Worm (Caenorhabditis elegans): Measurements from ENCODE around the gene famk-1.
A peak's percentile ranks its signal among the peaks of the same experiment; 100 is the strongest.

famk-1 gene

DNA sequence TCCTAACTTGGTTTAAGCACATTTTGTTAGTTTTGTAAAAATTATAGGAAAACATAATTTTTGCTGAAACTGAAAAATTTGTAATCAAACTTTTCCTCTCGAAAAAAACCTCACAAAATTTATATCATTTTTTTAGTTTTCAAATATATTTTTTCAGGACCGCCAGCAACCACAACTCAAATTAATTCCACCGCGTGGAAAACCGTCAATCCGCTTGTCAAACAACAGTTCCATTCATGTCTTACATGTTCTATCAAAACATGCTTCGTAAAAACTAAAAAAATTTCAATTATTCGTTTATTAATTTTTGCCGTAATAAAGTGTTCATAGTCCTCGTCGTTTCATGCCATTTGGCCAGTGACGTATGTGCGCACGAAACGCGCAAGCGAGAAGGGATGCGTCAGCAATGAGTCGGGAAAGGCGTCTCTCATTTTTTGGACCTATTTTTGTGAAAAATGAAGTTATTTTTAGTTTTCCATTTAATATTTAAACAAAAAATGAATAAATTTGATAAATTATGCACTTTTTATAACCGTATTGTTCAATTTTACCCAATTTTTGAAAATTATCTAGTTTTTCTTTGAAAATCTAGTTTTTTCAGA, 39.7 kb downstream of the famk-1 start, which contains the start of gene ucr-2.2 (continued):
- TF ChIP-seq zag-1 (tag; optimal IDR thresholded peaks at IDR 0.05) = no peak
- peak; percentile 90 for TF ChIP-seq rbr-2 (tag; optimal IDR thresholded peaks at IDR 0.05)
- no peak for TF ChIP-seq ceh-32 (tag; optimal IDR thresholded peaks at IDR 0.05; ENCODE audit: poor library complexity)
- peak; percentile 68 for TF ChIP-seq zip-2 (tag; optimal IDR thresholded peaks at IDR 0.05)
- TF ChIP-seq mdt-29 (GFP tag; IDR thresholded peaks at IDR 0.05) = no peak
- no peak for TF ChIP-seq jun-1 (tag; optimal IDR thresholded peaks at IDR 0.05)
- peak; percentile 62; the same call in 1 of the 2 replicates for TF ChIP-seq tra-1 (GFP tag; IDR thresholded peaks at IDR 0.05)
- peak; percentile 65 for TF ChIP-seq ceh-20 (GFP tag; IDR thresholded peaks at IDR 0.05)
- peak; percentile 38; the same call in 1 of the 2 replicates for TF ChIP-seq arid-1 (GFP tag; conservative IDR thresholded peaks at IDR 0.05)
- TF ChIP-seq snpc-4 (tag; optimal IDR thresholded peaks at IDR 0.05) = peak; percentile 54
- TF ChIP-seq Y75B8A.6 (GFP tag; IDR thresholded peaks at IDR 0.05) = no peak
- TF ChIP-seq F10B5.3 (tag; optimal IDR thresholded peaks at IDR 0.05) = peak; percentile 49
- peak; percentile 84 for TF ChIP-seq nhr-102 (tag; optimal IDR thresholded peaks at IDR 0.05)
- peak; percentile 61 for TF ChIP-seq lin-13 (GFP tag; optimal IDR thresholded peaks at IDR 0.05)
- no peak for TF ChIP-seq aly-2 (tag; optimal IDR thresholded peaks at IDR 0.05)
- peak; percentile 74 for TF ChIP-seq mxl-3 (GFP tag; optimal IDR thresholded peaks at IDR 0.05)
- TF ChIP-seq T20F7.1 (GFP tag; optimal IDR thresholded peaks at IDR 0.05) = no peak
- TF ChIP-seq daf-12 (tag; optimal IDR thresholded peaks at IDR 0.05) = no peak
- TF ChIP-seq lsy-2 (tag; optimal IDR thresholded peaks at IDR 0.05) = peak in 1 of 2 experiments; percentile 88
- no peak for TF ChIP-seq pha-4 (GFP tag; IDR thresholded peaks at IDR 0.05)
- no peak for TF ChIP-seq pha-4 (tag; optimal IDR thresholded peaks at IDR 0.05)
- no peak for TF ChIP-seq zip-11 (GFP tag; IDR thresholded peaks at IDR 0.05)
- TF ChIP-seq dmd-9 (GFP tag; IDR thresholded peaks at IDR 0.05) = no peak
- no peak for TF ChIP-seq lir-3 (tag; optimal IDR thresholded peaks at IDR 0.05)
- TF ChIP-seq snpc-1.2 (GFP tag; IDR thresholded peaks at IDR 0.05) = no peak
- peak; percentile 43; the same call in 1 of the 2 replicates for TF ChIP-seq T26A8.4 (GFP tag; IDR thresholded peaks at IDR 0.05)
- no peak for TF ChIP-seq ZK337.2 (GFP tag; IDR thresholded peaks at IDR 0.05)
- TF ChIP-seq D1046.2 (GFP tag; IDR thresholded peaks at IDR 0.05) = no peak
- TF ChIP-seq ceh-28 (tag; optimal IDR thresholded peaks at IDR 0.05) = no peak
- no peak for TF ChIP-seq skn-1 (tag; optimal IDR thresholded peaks at IDR 0.05)
- no peak for TF ChIP-seq nhr-111 (GFP tag; optimal IDR thresholded peaks at IDR 0.05)
- no peak for TF ChIP-seq nhr-25 (tag; optimal IDR thresholded peaks at IDR 0.05; ENCODE audit: borderline replicate concordance, insufficient read depth)
- peak; percentile 77 for TF ChIP-seq dmd-6 (GFP tag; IDR thresholded peaks at IDR 0.05)
- no peak for TF ChIP-seq lim-7 (GFP tag; IDR thresholded peaks at IDR 0.05)
- peak; percentile 12 for TF ChIP-seq zfp-2 (tag; optimal IDR thresholded peaks at IDR 0.05)
- no peak for TF ChIP-seq madf-9 (GFP tag; conservative IDR thresholded peaks at IDR 0.05)
- TF ChIP-seq vab-7 (GFP tag; IDR thresholded peaks at IDR 0.05) = no peak

- peak; percentile 69 for TF ChIP-seq snpc-4 (tag; optimal IDR thresholded peaks at IDR 0.05)
- no peak for TF ChIP-seq daf-16 (GFP tag; optimal IDR thresholded peaks at IDR 0.05)
- TF ChIP-seq daf-16 (tag; optimal IDR thresholded peaks at IDR 0.05) = peak; percentile 37
- no peak for TF ChIP-seq mdl-1 (tag; optimal IDR thresholded peaks at IDR 0.05)
- peak; percentile 4 for TF ChIP-seq dve-1 (tag; optimal IDR thresholded peaks at IDR 0.05; ENCODE audit: insufficient read depth)
- TF ChIP-seq T26A8.4 (GFP tag; IDR thresholded peaks at IDR 0.05) = 0 out of 2 replicates have a peak, but pooled peaks have one; percentile 19
- TF ChIP-seq nhr-42 (GFP tag; IDR thresholded peaks at IDR 0.05) = 0 out of 2 replicates have a peak, but pooled peaks have one; percentile 64
Observed at ce11 chrX:15170958-15171357, 42.1 kb downstream of the famk-1 start.
